Fruit fly (Drosophila melanogaster) whole organism, pupa: ENCODE measurements around the gene CG14439.

Experiments used
- Ets98B ChIP-seq: fragments of 200-800 bp; sonication (Bioruptor generic); IDR thresholded peaks from 2 replicates; pipeline ENCODE4 v1.3.6; 2022; ENCODE audit warnings: missing biosample characterization, missing genetic modification characterization
- Pif1B ChIP-seq: fragments of 200-800 bp; sonication (Bioruptor generic); optimal IDR thresholded peaks from 3 replicates; lab custom pipeline; 2016; ENCODE audit warnings: missing biosample characterization, missing genetic modification characterization

DNA sequence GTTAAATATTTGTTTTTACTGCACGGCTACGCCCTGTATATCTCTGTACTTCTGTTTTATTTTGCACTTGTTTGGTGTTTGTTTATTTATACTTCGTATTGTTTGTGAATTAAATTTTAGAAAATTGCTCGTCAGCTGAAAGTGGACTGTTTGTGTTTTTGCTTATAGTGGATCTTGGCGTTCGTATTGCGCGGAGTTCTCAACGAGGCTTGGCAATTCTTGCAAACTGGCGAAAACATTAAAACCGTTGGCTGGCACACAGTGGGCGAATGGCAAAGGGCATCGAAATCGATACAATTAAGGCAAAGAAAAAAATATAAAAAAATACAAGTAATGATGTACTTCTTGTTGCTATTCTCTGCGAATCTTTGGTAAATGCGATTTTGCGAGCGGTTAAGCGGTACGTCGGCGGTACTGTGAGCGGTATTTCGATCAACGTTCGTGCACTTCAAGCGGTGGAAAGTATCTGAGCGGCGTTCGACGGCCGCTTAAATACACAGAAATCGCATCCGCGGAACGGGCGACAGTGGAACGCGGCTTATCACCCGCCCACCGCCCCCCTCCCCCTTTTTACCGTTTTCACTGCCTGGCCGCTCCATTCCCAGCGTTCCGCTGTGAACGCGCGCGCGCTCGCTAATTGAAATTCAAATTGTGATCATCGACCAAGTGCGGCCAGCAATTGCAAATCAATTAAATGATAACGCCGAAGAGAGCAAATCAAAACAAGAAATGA is 20.4 kb upstream of the CG14439 start:
- TF ChIP-seq Pif1B (no peak), Ets98B (GFP tag; lab: Robert Waterston, UW) (no peak)
